Worm (Caenorhabditis elegans) whole organism, midembryonic: ENCODE results near the gene F22F1.2.

Experiments used
- T22C8.4 ChIP-seq: fragments of 200-800 bp; sonication (Bioruptor generic); IDR thresholded peaks from 2 replicates; pipeline ENCODE4 v1.3.6; 2022; ENCODE audit warnings: missing genetic modification characterization, missing compliant biosample characterization
- cog-1 ChIP-seq: sonication (generic microtip); optimal IDR thresholded peaks from 2 replicates; lab custom pipeline; 2016; ENCODE audit warnings: missing genetic modification characterization, missing compliant biosample characterization
- flt-1 ChIP-seq: fragments of 200-800 bp; sonication (Bioruptor generic); IDR thresholded peaks from 2 replicates; pipeline ENCODE4 v1.3.6; 2022; ENCODE audit warnings: missing genetic modification characterization, missing compliant biosample characterization
- klf-2 ChIP-seq: fragments of 200-800 bp; sonication (Bioruptor generic); conservative IDR thresholded peaks from 2 replicates; pipeline ENCODE4 v1.3.6; 2022; ENCODE audit warnings: missing genetic modification reagents, missing genetic modification characterization, missing compliant biosample characterization
- med-1 ChIP-seq: sonication (generic microtip); optimal IDR thresholded peaks from 2 replicates; lab custom pipeline; 2017; ENCODE audit warnings: missing genetic modification characterization, mild to moderate bottlenecking, missing compliant biosample characterization, antibody characterized with exemption, missing genetic modification reagents; ENCODE audit not compliant: insufficient read depth
- ref-1 ChIP-seq: fragments of 200-800 bp; sonication (Bioruptor generic); conservative IDR thresholded peaks from 2 replicates; pipeline ENCODE4 v1.3.6; 2022; ENCODE audit warnings: missing genetic modification reagents, missing genetic modification characterization, missing compliant biosample characterization
- tab-1 ChIP-seq: fragments of 200-800 bp; sonication (Bioruptor generic); IDR thresholded peaks from 2 replicates; pipeline ENCODE4 v1.3.6; 2022; ENCODE audit warnings: missing genetic modification characterization, missing compliant biosample characterization

DNA sequence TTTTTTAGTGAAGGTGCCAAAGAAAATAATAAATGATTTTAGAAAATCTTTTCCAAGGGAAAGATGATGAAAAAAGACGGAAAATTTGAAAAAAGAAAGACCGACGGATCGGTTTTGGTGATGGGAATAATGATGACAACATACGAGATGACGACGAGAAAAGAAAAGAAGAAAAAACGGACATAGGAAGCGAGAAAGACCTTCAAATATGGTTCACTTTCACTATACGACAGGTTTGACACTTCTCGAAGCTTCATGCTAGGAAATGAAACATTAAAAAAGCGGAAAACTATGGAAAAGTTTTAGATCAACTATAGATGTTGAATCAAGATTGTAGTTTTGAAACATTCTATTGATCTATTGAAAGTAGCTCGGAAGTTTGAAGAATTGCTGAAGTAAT lies 49.7 kb upstream of the F22F1.2 start:
- TF ChIP-seq tab-1 (no peak), flt-1 (GFP tag; lab: Robert Waterston, UW) (no peak), klf-2 (GFP tag; lab: Robert Waterston, UW) (no peak), cog-1 (tag; lab: Kevin White, UChicago) (no peak), med-1 (GFP tag; lab: Kevin White, UChicago) (no peak), T22C8.4 (GFP tag; lab: Robert Waterston, UW) (no peak), ref-1 (GFP tag; lab: Robert Waterston, UW) (no peak)
